Fruit fly (Drosophila melanogaster): ENCODE measurements around the gene Gr10a.

Gr10a gene

dm6 chrX:11440944-11441343 lies 23.7 kb upstream of the Gr10a start (continued):
- TF ChIP-seq CG43689 (GFP tag; IDR thresholded peaks at IDR 0.05) (no peak), Oaz (GFP tag; IDR thresholded peaks at IDR 0.05) (no peak), CG13287 (GFP tag; IDR thresholded peaks at IDR 0.05; ENCODE audit: partially characterized antibody) (no peak), Fer1 (GFP tag; optimal IDR thresholded peaks at IDR 0.05) (peak; percentile 51), Ptx1 (GFP tag; IDR thresholded peaks at IDR 0.05) (peak; percentile 40; the same call in 1 of the 2 replicates), kah (GFP tag; optimal IDR thresholded peaks at IDR 0.05) (no peak), sd (tag; optimal IDR thresholded peaks at IDR 0.05) (no peak), CG12391 (tag; optimal IDR thresholded peaks at IDR 0.05) (peak; percentile 18), Dbx (GFP tag; IDR thresholded peaks at IDR 0.05) (no peak), dmrt99B (tag; optimal IDR thresholded peaks at IDR 0.05) (peak; percentile 58), Med (GFP tag) (peak; percentile 65), pfk (GFP tag; optimal IDR thresholded peaks at IDR 0.05) (no peak), lov (optimal IDR thresholded peaks at IDR 0.05) (no peak), lov (GFP tag; IDR thresholded peaks at IDR 0.05) (no peak), CG2116 (GFP tag; optimal IDR thresholded peaks at IDR 0.05) (no peak), al (GFP tag; IDR thresholded peaks at IDR 0.05) (no peak), Abd-B (GFP tag; optimal IDR thresholded peaks at IDR 0.05) (no peak), CG9817 (tag; optimal IDR thresholded peaks at IDR 0.05) (no peak), her (GFP tag; optimal IDR thresholded peaks at IDR 0.05) (no peak), CG11560 (tag; IDR thresholded peaks at IDR 0.05) (no peak), Ravus (GFP tag; IDR thresholded peaks at IDR 0.05) (no peak), Rfx (GFP tag; IDR thresholded peaks at IDR 0.05) (0 out of 2 replicates have a peak, but pooled peaks have one; percentile 21), CG2199 (GFP tag; IDR thresholded peaks at IDR 0.05) (no peak), CG12155 (GFP tag; optimal IDR thresholded peaks at IDR 0.05) (no peak), cwo (GFP tag; optimal IDR thresholded peaks at IDR 0.05) (no peak), HmgD (GFP tag; optimal IDR thresholded peaks at IDR 0.05) (no peak), CG15696 (tag; optimal IDR thresholded peaks at IDR 0.05) (no peak), CG15514 (GFP tag; optimal IDR thresholded peaks at IDR 0.05) (no peak), CG8281 (tag; optimal IDR thresholded peaks at IDR 0.05) (peak; percentile 14), CG6175 (GFP tag; IDR thresholded peaks at IDR 0.05) (no peak), CoRest (tag; optimal IDR thresholded peaks at IDR 0.05) (peak; percentile 64), CG18476 (GFP tag; optimal IDR thresholded peaks at IDR 0.05) (no peak), pum (GFP tag; optimal IDR thresholded peaks at IDR 0.05) (no peak), Poxn (GFP tag; IDR thresholded peaks at IDR 0.05) (no peak), Dref (GFP tag; IDR thresholded peaks at IDR 0.05) (no peak), slou (GFP tag; optimal IDR thresholded peaks at IDR 0.05) (no peak), tio (GFP tag; optimal IDR thresholded peaks at IDR 0.05) (peak; percentile 10), CG9727 (GFP tag; optimal IDR thresholded peaks at IDR 0.05) (peak; percentile 32), odd (GFP tag; optimal IDR thresholded peaks at IDR 0.05) (no peak), cad (GFP tag; optimal IDR thresholded peaks at IDR 0.05) (no peak), chn (GFP tag; optimal IDR thresholded peaks at IDR 0.05) (no peak), jing (GFP tag; optimal IDR thresholded peaks at IDR 0.05) (no peak), aop (GFP tag; IDR thresholded peaks at IDR 0.05) (no peak), Kr (GFP tag; optimal IDR thresholded peaks at IDR 0.05) (no peak), eve (GFP tag; optimal IDR thresholded peaks at IDR 0.05) (no peak), Stat92E (GFP tag; optimal IDR thresholded peaks at IDR 0.05) (no peak), C15 (GFP tag; IDR thresholded peaks at IDR 0.05) (no peak), CG12104 (GFP tag; optimal IDR thresholded peaks at IDR 0.05) (peak; percentile 29), Usf (GFP tag; optimal IDR thresholded peaks at IDR 0.05) (no peak), CG32772 (GFP tag; IDR thresholded peaks at IDR 0.05) (no peak), CG13894 (tag; optimal IDR thresholded peaks at IDR 0.05) (no peak), ara (GFP tag; IDR thresholded peaks at IDR 0.05) (no peak)
